Worm (Caenorhabditis elegans): Measurements from ENCODE around the gene F48G7.13.

The F48G7.13 gene

ce11 chrV:636281-636680 is 20.9 kb downstream of the F48G7.13 start, which contains the start of gene pals-31:
TSS of gene pals-31 (plus strand) at chrV:636581.
- TF ChIP-seq tra-4 (tag; optimal IDR thresholded peaks at IDR 0.05) (no peak), tbx-11 (GFP tag; IDR thresholded peaks at IDR 0.05) (no peak), flt-1 (GFP tag; IDR thresholded peaks at IDR 0.05) (no peak), ama-1 (optimal IDR thresholded peaks at IDR 0.05) (no peak)

ce11 chrV:638328-638727 is 23.0 kb downstream of the F48G7.13 start, which contains the start of gene srj-37:
TSS of gene srj-37 (plus strand) at chrV:638628.
- TF ChIP-seq pes-1 (GFP tag; IDR thresholded peaks at IDR 0.05) (no peak), hnd-1 (tag; optimal IDR thresholded peaks at IDR 0.05) (no peak)

- TF ChIP-seq tra-4 (tag; optimal IDR thresholded peaks at IDR 0.05), result no peak
- no peak for TF ChIP-seq tbx-11 (GFP tag; IDR thresholded peaks at IDR 0.05)
- no peak for TF ChIP-seq hmbx-1 (tag; optimal IDR thresholded peaks at IDR 0.05)
- TF ChIP-seq pes-1 (GFP tag; IDR thresholded peaks at IDR 0.05), result no peak
- TF ChIP-seq sea-1 (GFP tag; conservative IDR thresholded peaks at IDR 0.05), result no peak
- TF ChIP-seq ama-1 (optimal IDR thresholded peaks at IDR 0.05), result no peak
Observed at ce11 chrV:642750-643149, 27.4 kb downstream of the F48G7.13 start, which contains the start of gene nhr-190. TSS of gene nhr-190 (minus strand) at chrV:642924.

ce11 chrV:646129-646528 is 30.8 kb downstream of the F48G7.13 start, which contains the start of gene F48G7.12:
TSS of gene F48G7.12 (minus strand) at chrV:646229.
- no peak for TF ChIP-seq ets-7 (tag; optimal IDR thresholded peaks at IDR 0.05)
- TF ChIP-seq hmg-4 (GFP tag; optimal IDR thresholded peaks at IDR 0.05), result no peak
- TF ChIP-seq ama-1 (optimal IDR thresholded peaks at IDR 0.05), result no peak
- no peak for TF ChIP-seq scrt-1 (GFP tag; IDR thresholded peaks at IDR 0.05)
- TF ChIP-seq tra-4 (tag; optimal IDR thresholded peaks at IDR 0.05), result no peak
- TF ChIP-seq F13C5.2 (tag; optimal IDR thresholded peaks at IDR 0.05), result no peak
- TF ChIP-seq flt-1 (GFP tag; IDR thresholded peaks at IDR 0.05), result no peak
- TF ChIP-seq tbx-37 (GFP tag; conservative IDR thresholded peaks at IDR 0.05), result no peak
- TF ChIP-seq hnd-1 (tag; optimal IDR thresholded peaks at IDR 0.05), result no peak
- TF ChIP-seq B0310.2 (tag; optimal IDR thresholded peaks at IDR 0.05), result no peak
- no peak for TF ChIP-seq tbx-11 (GFP tag; IDR thresholded peaks at IDR 0.05)
- TF ChIP-seq ceh-13 (GFP tag; optimal IDR thresholded peaks at IDR 0.05), result no peak
- no peak for TF ChIP-seq pes-1 (GFP tag; IDR thresholded peaks at IDR 0.05)
- TF ChIP-seq sea-1 (GFP tag; conservative IDR thresholded peaks at IDR 0.05), result no peak
- no peak for TF ChIP-seq hmbx-1 (tag; optimal IDR thresholded peaks at IDR 0.05)
- TF ChIP-seq ceh-36 (tag; optimal IDR thresholded peaks at IDR 0.05), result no peak
- TF ChIP-seq aly-1 (tag; optimal IDR thresholded peaks at IDR 0.05), result no peak

- TF ChIP-seq tra-4 (tag; optimal IDR thresholded peaks at IDR 0.05) (no peak), tbx-11 (GFP tag; IDR thresholded peaks at IDR 0.05) (no peak), hmbx-1 (tag; optimal IDR thresholded peaks at IDR 0.05) (no peak), ceh-13 (GFP tag; optimal IDR thresholded peaks at IDR 0.05) (no peak), B0310.2 (tag; optimal IDR thresholded peaks at IDR 0.05) (no peak), hnd-1 (tag; optimal IDR thresholded peaks at IDR 0.05) (no peak), ama-1 (optimal IDR thresholded peaks at IDR 0.05) (no peak), flt-1 (GFP tag; IDR thresholded peaks at IDR 0.05) (no peak)
Observed at ce11 chrV:646888-647287, 31.5 kb downstream of the F48G7.13 start, which contains the start of gene ugt-42. TSS of gene ugt-42 (plus strand) at chrV:647188.

ce11 chrV:652940-653339 is 37.6 kb downstream of the F48G7.13 start, which contains the start of gene srj-5:
TSS of gene srj-5 (minus strand) at chrV:653040.
- no peak for TF ChIP-seq aly-1 (tag; optimal IDR thresholded peaks at IDR 0.05)
- no peak for TF ChIP-seq tbx-11 (GFP tag; IDR thresholded peaks at IDR 0.05)
- no peak for TF ChIP-seq hnd-1 (tag; optimal IDR thresholded peaks at IDR 0.05)
- no peak for TF ChIP-seq hmg-4 (GFP tag; optimal IDR thresholded peaks at IDR 0.05)
- TF ChIP-seq ceh-13 (GFP tag; optimal IDR thresholded peaks at IDR 0.05), result no peak
- TF ChIP-seq flt-1 (GFP tag; IDR thresholded peaks at IDR 0.05), result no peak
- TF ChIP-seq B0310.2 (tag; optimal IDR thresholded peaks at IDR 0.05), result no peak
- TF ChIP-seq ceh-36 (tag; optimal IDR thresholded peaks at IDR 0.05), result no peak
- TF ChIP-seq F13C5.2 (tag; optimal IDR thresholded peaks at IDR 0.05), result no peak
- no peak for TF ChIP-seq ets-7 (tag; optimal IDR thresholded peaks at IDR 0.05)
- TF ChIP-seq ama-1 (optimal IDR thresholded peaks at IDR 0.05), result no peak
- no peak for TF ChIP-seq hmbx-1 (tag; optimal IDR thresholded peaks at IDR 0.05)

- TF ChIP-seq ceh-36 (tag; optimal IDR thresholded peaks at IDR 0.05) (no peak), scrt-1 (GFP tag; IDR thresholded peaks at IDR 0.05) (no peak), tbx-37 (GFP tag; conservative IDR thresholded peaks at IDR 0.05) (no peak)
Observed at ce11 chrV:654402-654801, 39.0 kb downstream of the F48G7.13 start, which contains the start of gene srj-6. TSS of gene srj-6 (minus strand) at chrV:654502.

ce11 chrV:655823-656222 is 40.4 kb downstream of the F48G7.13 start, which contains the start of gene srh-245:
TSS of gene srh-245 (minus strand) at chrV:655923.
- TF ChIP-seq ceh-13 (GFP tag; optimal IDR thresholded peaks at IDR 0.05) (no peak), hmg-4 (GFP tag; optimal IDR thresholded peaks at IDR 0.05) (no peak), tra-4 (tag; optimal IDR thresholded peaks at IDR 0.05) (no peak), pes-1 (GFP tag; IDR thresholded peaks at IDR 0.05) (no peak), tbx-11 (GFP tag; IDR thresholded peaks at IDR 0.05) (no peak), tbx-37 (GFP tag; conservative IDR thresholded peaks at IDR 0.05) (no peak)

ce11 chrV:657678-658077 is 42.3 kb downstream of the F48G7.13 start, which contains the start of gene srh-246:
TSS of gene srh-246 (minus strand) at chrV:657778.
- TF ChIP-seq ceh-36 (tag; optimal IDR thresholded peaks at IDR 0.05), result no peak
- no peak for TF ChIP-seq F13C5.2 (tag; optimal IDR thresholded peaks at IDR 0.05)
- no peak for TF ChIP-seq pes-1 (GFP tag; IDR thresholded peaks at IDR 0.05)
- TF ChIP-seq ceh-13 (GFP tag; optimal IDR thresholded peaks at IDR 0.05), result no peak
- TF ChIP-seq tra-4 (tag; optimal IDR thresholded peaks at IDR 0.05), result no peak
- no peak for TF ChIP-seq scrt-1 (GFP tag; IDR thresholded peaks at IDR 0.05)
- TF ChIP-seq sea-1 (GFP tag; conservative IDR thresholded peaks at IDR 0.05), result no peak
- no peak for TF ChIP-seq B0310.2 (tag; optimal IDR thresholded peaks at IDR 0.05)
- TF ChIP-seq flt-1 (GFP tag; IDR thresholded peaks at IDR 0.05), result no peak
- TF ChIP-seq ets-7 (tag; optimal IDR thresholded peaks at IDR 0.05), result no peak
